Worm (Caenorhabditis elegans) whole organism, mixed stage, embryonic: Measurements from ENCODE around the gene folt-3.

ENCODE experiments used
- blmp-1 ChIP-seq: fragments of 150-350 bp; optimal IDR thresholded peaks from 2 replicates; lab custom pipeline; 2014; ENCODE audit warnings: missing biosample characterization, missing genetic modification characterization
- elt-1 ChIP-seq: sonication (generic microtip); optimal IDR thresholded peaks from 2 replicates; lab custom pipeline; 2017; ENCODE audit warnings: missing genetic modification characterization, mild to moderate bottlenecking, missing compliant biosample characterization, antibody characterized with exemption, moderate library complexity, borderline replicate concordance; ENCODE audit not compliant: insufficient read depth
- unc-39 ChIP-seq: fragments of 150-350 bp; optimal IDR thresholded peaks from 2 replicates; lab custom pipeline; 2014; ENCODE audit warnings: missing biosample characterization, missing genetic modification characterization

DNA sequence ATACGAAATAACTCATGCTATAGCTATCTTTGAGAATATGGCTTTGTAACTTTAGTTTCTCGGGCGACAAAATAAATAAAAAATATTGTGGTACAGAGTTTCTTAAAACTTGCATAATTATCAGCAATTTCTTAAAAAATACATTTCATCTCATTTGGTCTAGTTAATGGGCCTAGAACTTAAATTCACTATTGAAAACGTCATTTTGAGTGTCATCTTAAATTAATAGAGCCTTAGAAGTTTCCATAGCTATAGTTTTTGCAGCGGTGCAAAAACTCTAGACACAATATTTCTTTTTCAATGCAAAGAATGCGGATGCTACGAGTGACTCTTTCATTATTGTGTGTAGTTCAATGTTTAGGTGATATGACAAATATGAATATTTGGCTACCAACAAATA, 2.5 kb upstream of the folt-3 start, which contains the start of gene clec-215:
- TF ChIP-seq unc-39 (tag; lab: Kevin White, UChicago): no peak
- TF ChIP-seq elt-1 (tag; lab: Kevin White, UChicago): no peak
- no peak for TF ChIP-seq blmp-1 (tag; lab: Kevin White, UChicago)
